Fruit fly (Drosophila melanogaster) whole organism, embryonic: ENCODE results near the gene CG13613.

Experiments
- CG10462 ChIP-seq: fragments of 200-800 bp; sonication (Bioruptor generic); optimal IDR thresholded peaks from 2 replicates; lab custom pipeline; 2016; ENCODE audit warnings: missing biosample characterization, missing genetic modification characterization
- CG10979 ChIP-seq: fragments of 200-800 bp; sonication (Bioruptor generic); optimal IDR thresholded peaks from 2 replicates; lab custom pipeline; 2018; ENCODE audit warnings: missing biosample characterization, mild to moderate bottlenecking, missing genetic modification characterization, moderate library complexity
- CG11696 ChIP-seq: fragments of 200-800 bp; sonication (Bioruptor generic); IDR thresholded peaks from 2 replicates; pipeline ENCODE4 v1.3.6; 2022; ENCODE audit warnings: missing biosample characterization, missing genetic modification characterization
- CG12299 ChIP-seq: fragments of 200-800 bp; sonication (Bioruptor generic); optimal IDR thresholded peaks from 2 replicates; lab custom pipeline; 2018; ENCODE audit warnings: missing biosample characterization, mild to moderate bottlenecking, missing genetic modification characterization
- CG14965 ChIP-seq: fragments of 200-800 bp; sonication (Bioruptor generic); optimal IDR thresholded peaks from 2 replicates; lab custom pipeline; 2016; ENCODE audit warnings: missing biosample characterization, missing genetic modification characterization, borderline replicate concordance
- CG1529 ChIP-seq: fragments of 200-800 bp; sonication (Bioruptor generic); optimal IDR thresholded peaks from 3 replicates; lab custom pipeline; 2018; ENCODE audit warnings: missing biosample characterization, missing genetic modification characterization
- CG1602 ChIP-seq: fragments of 200-800 bp; sonication (Bioruptor generic); optimal IDR thresholded peaks from 3 replicates; lab custom pipeline; 2016; ENCODE audit warnings: missing biosample characterization, missing genetic modification characterization
- CG17802 ChIP-seq: fragments of 200-800 bp; sonication (Bioruptor generic); optimal IDR thresholded peaks from 2 replicates; lab custom pipeline; 2018; ENCODE audit warnings: missing biosample characterization, mild to moderate bottlenecking, missing genetic modification characterization, moderate library complexity
- CG2129 ChIP-seq: fragments of 200-800 bp; sonication (Bioruptor generic); IDR thresholded peaks from 2 replicates; pipeline ENCODE4 v1.3.6; 2022; ENCODE audit warnings: missing biosample characterization, missing genetic modification characterization; ENCODE audit not compliant: partially characterized antibody
- CG2875 ChIP-seq: fragments of 200-800 bp; sonication (Bioruptor generic); optimal IDR thresholded peaks from 2 replicates; lab custom pipeline; 2017; ENCODE audit warnings: missing biosample characterization, mild to moderate bottlenecking, missing genetic modification characterization, missing genetic modification reagents
- CG34224 ChIP-seq: fragments of 200-800 bp; sonication (Bioruptor generic); IDR thresholded peaks from 3 replicates; pipeline ENCODE4 v1.3.6; 2022; ENCODE audit warnings: missing biosample characterization, missing genetic modification characterization; ENCODE audit not compliant: partially characterized antibody
- CG3995 ChIP-seq: fragments of 200-800 bp; sonication (Bioruptor generic); optimal IDR thresholded peaks from 3 replicates; lab custom pipeline; 2016; ENCODE audit warnings: missing biosample characterization, missing genetic modification characterization
- CG42726 ChIP-seq: fragments of 200-800 bp; sonication (Bioruptor generic); IDR thresholded peaks from 2 replicates; pipeline ENCODE4 v1.3.6; 2022; ENCODE audit warnings: missing biosample characterization, missing genetic modification characterization; ENCODE audit not compliant: partially characterized antibody
- CG7372 ChIP-seq: fragments of 200-800 bp; sonication (Bioruptor generic); IDR thresholded peaks from 2 replicates; pipeline ENCODE4 v1.3.6; 2022; ENCODE audit warnings: missing biosample characterization, missing genetic modification characterization
- CG8281 ChIP-seq: fragments of 200-800 bp; sonication (Bioruptor generic); optimal IDR thresholded peaks from 2 replicates; lab custom pipeline; 2018; ENCODE audit warnings: missing biosample characterization, mild to moderate bottlenecking, missing genetic modification characterization, moderate library complexity
- CG8478 ChIP-seq: fragments of >200 bp; optimal IDR thresholded peaks from 2 replicates; lab custom pipeline; 2018
- CG8765 ChIP-seq: fragments of 200-800 bp; sonication (Bioruptor generic); IDR thresholded peaks from 2 replicates; pipeline ENCODE4 v1.3.6; 2022; ENCODE audit warnings: missing biosample characterization, missing genetic modification characterization
- CoRest ChIP-seq: fragments of 200-800 bp; sonication (Bioruptor generic); optimal IDR thresholded peaks from 3 replicates; lab custom pipeline; 2018; ENCODE audit warnings: missing biosample characterization, mild to moderate bottlenecking, missing genetic modification characterization, moderate library complexity
- D19B ChIP-seq: fragments of 200-800 bp; sonication (Bioruptor generic); optimal IDR thresholded peaks from 2 replicates; lab custom pipeline; 2017; ENCODE audit warnings: missing biosample characterization, mild to moderate bottlenecking, missing genetic modification characterization
- Eip74EF ChIP-seq, 2 experiments: fragments of 200-800 bp in 1 of 2; fragments of >200 bp in 1 of 2; sonication (Bioruptor generic) in 1 of 2; optimal IDR thresholded peaks; 2 replicates each; lab custom pipeline; 2017 to 2019; ENCODE audit warnings: missing biosample characterization in 2 of 2, missing genetic modification characterization in 2 of 2, mild to moderate bottlenecking in 1 of 2, moderate library complexity in 1 of 2
- Fer2 ChIP-seq: fragments of 200-800 bp; sonication (Bioruptor generic); optimal IDR thresholded peaks from 2 replicates; lab custom pipeline; 2018; ENCODE audit warnings: missing biosample characterization, mild to moderate bottlenecking, missing genetic modification characterization, moderate library complexity
- MTF-1 ChIP-seq: fragments of 200-800 bp; sonication (Bioruptor generic); optimal IDR thresholded peaks from 2 replicates; lab custom pipeline; 2018; ENCODE audit warnings: missing biosample characterization, mild to moderate bottlenecking, missing genetic modification characterization, borderline replicate concordance
- Med ChIP-seq: fragments of 200-800 bp; sonication (Bioruptor generic); peaks from one replicate; lab custom pipeline; 2016; ENCODE audit warnings: missing biosample characterization, missing genetic modification characterization, mild to moderate bottlenecking, inconsistent platforms, moderate library complexity
- Rx ChIP-seq: fragments of 200-800 bp; sonication (Bioruptor generic); IDR thresholded peaks from 2 replicates; pipeline ENCODE4 v1.3.6; 2022; ENCODE audit warnings: missing biosample characterization, missing genetic modification characterization
- Sry-β ChIP-seq: fragments of 200-800 bp; sonication (Bioruptor generic); optimal IDR thresholded peaks from 2 replicates; lab custom pipeline; 2018; ENCODE audit warnings: missing biosample characterization, mild to moderate bottlenecking, missing genetic modification characterization, moderate library complexity
- Xbp1 ChIP-seq: fragments of 200-800 bp; sonication (Bioruptor generic); optimal IDR thresholded peaks from 3 replicates; lab custom pipeline; 2016; ENCODE audit warnings: missing biosample characterization, mild to moderate bottlenecking, missing genetic modification characterization
- az2 ChIP-seq: fragments of 200-800 bp; sonication (Bioruptor generic); optimal IDR thresholded peaks from 3 replicates; lab custom pipeline; 2016; ENCODE audit warnings: missing biosample characterization, missing genetic modification characterization
- br ChIP-seq: fragments of >200 bp; optimal IDR thresholded peaks from 2 replicates; lab custom pipeline; 2017
- caup ChIP-seq: fragments of 200-800 bp; sonication (Bioruptor generic); optimal IDR thresholded peaks from 3 replicates; lab custom pipeline; 2017; ENCODE audit warnings: missing biosample characterization, mild to moderate bottlenecking, missing genetic modification characterization, moderate library complexity; ENCODE audit not compliant: severe bottlenecking
- ems ChIP-seq: fragments of 200-800 bp; sonication (Bioruptor generic); optimal IDR thresholded peaks from 3 replicates; lab custom pipeline; 2016; ENCODE audit warnings: missing biosample characterization, missing genetic modification characterization
- en ChIP-seq: fragments of 200-800 bp; sonication (Bioruptor generic); optimal IDR thresholded peaks from 2 replicates; lab custom pipeline; 2016; ENCODE audit warnings: missing biosample characterization, missing genetic modification characterization
- eyg ChIP-seq: fragments of 200-800 bp; sonication (Bioruptor generic); optimal IDR thresholded peaks from 3 replicates; lab custom pipeline; 2016; ENCODE audit warnings: missing biosample characterization, missing genetic modification characterization
- grn ChIP-seq: fragments of 200-800 bp; sonication (Bioruptor generic); optimal IDR thresholded peaks from 3 replicates; lab custom pipeline; 2017; ENCODE audit warnings: missing biosample characterization, missing genetic modification characterization
- gsb ChIP-seq: fragments of 200-800 bp; sonication (Bioruptor generic); IDR thresholded peaks from 2 replicates; pipeline ENCODE4 v1.3.6; 2022; ENCODE audit warnings: missing biosample characterization, missing genetic modification characterization
- gt ChIP-seq: fragments of 200-800 bp; sonication (Bioruptor generic); IDR thresholded peaks from 2 replicates; pipeline ENCODE4 v1.3.6; 2022; ENCODE audit warnings: missing biosample characterization, missing genetic modification characterization
- hb ChIP-seq: fragments of 200-800 bp; sonication (Bioruptor generic); IDR thresholded peaks from 3 replicates; pipeline ENCODE4 v1.3.6; 2022; ENCODE audit warnings: missing biosample characterization, missing genetic modification characterization; ENCODE audit not compliant: partially characterized antibody
- kah ChIP-seq: fragments of 200-800 bp; sonication (Bioruptor generic); optimal IDR thresholded peaks from 2 replicates; lab custom pipeline; 2018; ENCODE audit warnings: missing biosample characterization, mild to moderate bottlenecking, missing genetic modification characterization
- kay ChIP-seq: fragments of 200-800 bp; sonication (Bioruptor generic); optimal IDR thresholded peaks from 2 replicates; lab custom pipeline; 2016; ENCODE audit warnings: missing biosample characterization, missing genetic modification characterization
- mirr ChIP-seq: fragments of 200-800 bp; sonication (Bioruptor generic); optimal IDR thresholded peaks from 3 replicates; lab custom pipeline; 2018; ENCODE audit warnings: missing biosample characterization, mild to moderate bottlenecking, missing genetic modification characterization
- nom ChIP-seq: fragments of 200-800 bp; sonication (Bioruptor generic); optimal IDR thresholded peaks from 2 replicates; lab custom pipeline; 2017; ENCODE audit warnings: missing biosample characterization, missing genetic modification characterization, mild to moderate bottlenecking, moderate library complexity, missing genetic modification reagents
- otp ChIP-seq: fragments of 200-800 bp; sonication (Bioruptor generic); IDR thresholded peaks from 3 replicates; pipeline ENCODE4, ENCODE4 v1.3.6; 2022; ENCODE audit warnings: missing biosample characterization, missing genetic modification characterization
- pb ChIP-seq: fragments of 200-800 bp; sonication (Bioruptor generic); optimal IDR thresholded peaks from 3 replicates; lab custom pipeline; 2016; ENCODE audit warnings: missing biosample characterization, missing genetic modification characterization
- rib ChIP-seq: fragments of 200-800 bp; sonication (Bioruptor generic); IDR thresholded peaks from 2 replicates; pipeline ENCODE4 v1.3.6; 2022; ENCODE audit warnings: missing biosample characterization, missing genetic modification characterization
- sc ChIP-seq, 3 experiments: fragments of >200 bp in 2 of 3; fragments of 200-800 bp in 1 of 3; sonication (Bioruptor generic) in 1 of 3; optimal IDR thresholded peaks; 2 replicates in 2 of 3; 3 replicates in 1 of 3; lab custom pipeline; 2017; ENCODE audit warnings: mild to moderate bottlenecking in 1 of 3, missing biosample characterization in 1 of 3, missing genetic modification characterization in 1 of 3, missing genetic modification reagents in 1 of 3
- sens-2 ChIP-seq: fragments of 200-800 bp; sonication (Bioruptor generic); IDR thresholded peaks from 2 replicates; pipeline ENCODE4 v1.3.6; 2022; ENCODE audit warnings: missing biosample characterization, missing genetic modification characterization
- sob ChIP-seq: fragments of 200-800 bp; sonication (Bioruptor generic); IDR thresholded peaks from 2 replicates; pipeline ENCODE4 v1.3.6; 2022; ENCODE audit warnings: missing biosample characterization, missing genetic modification characterization
- sr ChIP-seq: fragments of 200-800 bp; sonication (Bioruptor generic); IDR thresholded peaks from 3 replicates; pipeline ENCODE4 v1.3.6; 2022; ENCODE audit warnings: missing biosample characterization, missing genetic modification characterization
- vfl ChIP-seq: fragments of 200-800 bp; sonication (Bioruptor generic); optimal IDR thresholded peaks from 2 replicates; lab custom pipeline; 2016; ENCODE audit warnings: missing biosample characterization, missing genetic modification characterization
- zfh2 ChIP-seq: fragments of 200-800 bp; sonication (Bioruptor generic); optimal IDR thresholded peaks from 2 replicates; lab custom pipeline; 2016; ENCODE audit warnings: missing biosample characterization, missing genetic modification characterization

The CG13613 gene

DNA sequence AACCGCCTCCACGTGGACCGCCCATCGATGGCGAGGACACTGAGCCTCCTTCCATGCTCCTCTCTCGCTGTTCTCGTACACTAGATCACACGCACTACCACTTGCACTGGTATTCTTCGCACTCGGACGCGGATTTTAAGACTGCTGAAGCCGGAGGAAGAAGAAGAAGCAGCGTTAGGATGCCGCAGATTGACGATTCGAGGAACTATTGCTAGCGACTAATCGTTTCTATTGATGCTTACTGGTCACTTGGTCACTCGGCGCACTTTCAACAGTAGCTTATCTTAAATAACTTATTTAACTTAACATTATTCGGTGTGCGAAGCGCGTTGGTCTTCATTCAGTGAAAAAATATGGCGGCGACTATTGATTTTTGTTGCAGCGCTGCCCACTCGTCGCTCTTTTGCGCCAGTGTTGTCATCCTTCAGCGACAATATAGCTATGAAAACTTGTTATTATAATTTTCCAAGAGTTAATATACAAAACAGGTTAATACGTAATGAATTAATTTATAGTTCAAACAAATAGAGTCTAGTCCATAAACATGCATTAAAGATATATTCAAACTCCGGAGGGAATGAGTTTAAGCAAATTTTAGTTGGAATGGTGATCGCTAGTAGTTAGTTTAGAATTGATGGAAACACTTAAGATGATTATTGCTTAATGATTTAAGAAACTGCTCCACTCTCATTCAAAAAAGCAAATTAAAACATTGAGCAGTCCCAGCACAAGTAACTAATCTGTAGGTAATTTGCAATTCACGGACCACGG, 16.7 kb upstream of the CG13613 start, which contains the start of the genes CG5746 and CG6454 (continued):
- TF ChIP-seq rib (GFP tag; lab: Robert Waterston, UW) (no peak), sr (GFP tag; lab: Robert Waterston, UW) (no peak), CG1529 (GFP tag; lab: Kevin White, UChicago) (no peak), CG11696 (GFP tag; lab: Robert Waterston, UW) (no peak), kah (GFP tag; lab: Kevin White, UChicago) (no peak), CG34224 (no peak), CG1602 (GFP tag; lab: Kevin White, UChicago) (peak; percentile 51), CG8765 (GFP tag; lab: Robert Waterston, UW) (peak; percentile 31; the same call in 1 of the 2 replicates), nom (GFP tag; lab: Kevin White, UChicago) (no peak), Fer2 (tag; lab: Kevin White, UChicago) (no peak), CG2875 (GFP tag; lab: Kevin White, UChicago) (no peak), CG14965 (GFP tag; lab: Kevin White, UChicago) (no peak), CG10979 (tag; lab: Kevin White, UChicago) (peak; percentile 27), kay (GFP tag; lab: Kevin White, UChicago) (no peak), Sry-β (peak; percentile 85), ems (peak; percentile 40), pb (GFP tag; lab: Kevin White, UChicago) (no peak), D19B (GFP tag; lab: Kevin White, UChicago) (no peak), Xbp1 (peak; percentile 68), sc (optimal IDR thresholded peaks at IDR 0.05; lab: Kevin White, UChicago) (no peak), sc (GFP tag; optimal IDR thresholded peaks at IDR 0.05; lab: Kevin White, UChicago) (no peak), otp (GFP tag; lab: Robert Waterston, UW) (no peak), CG12299 (tag; lab: Kevin White, UChicago) (no peak), Rx (GFP tag; lab: Robert Waterston, UW) (peak; percentile 31; the same call in 1 of the 2 replicates), CG3995 (peak; percentile 63), CG2129 (GFP tag; lab: Robert Waterston, UW) (no peak), CoRest (tag; lab: Kevin White, UChicago) (peak; percentile 79), CG8281 (no peak), CG42726 (0 out of 2 replicates have a peak, but pooled peaks have one; percentile 5), Med (peak; percentile 64), sens-2 (GFP tag; lab: Robert Waterston, UW) (no peak), CG7372 (GFP tag; lab: Robert Waterston, UW) (no peak), sob (GFP tag; lab: Robert Waterston, UW) (peak; percentile 59; the same call in 1 of the 2 replicates), caup (GFP tag; lab: Kevin White, UChicago) (no peak), CG17802 (peak; percentile 11), vfl (GFP tag; lab: Kevin White, UChicago) (peak; percentile 20), CG10462 (GFP tag; lab: Kevin White, UChicago) (no peak), gsb (GFP tag; lab: Robert Waterston, UW) (no peak), en (no peak), grn (GFP tag; lab: Kevin White, UChicago) (no peak), eyg (GFP tag; lab: Kevin White, UChicago) (peak; percentile 11), mirr (GFP tag; lab: Kevin White, UChicago) (no peak), br (no peak), az2 (GFP tag; lab: Kevin White, UChicago) (peak; percentile 48), zfh2 (GFP tag; lab: Kevin White, UChicago) (peak; percentile 78), Eip74EF (GFP tag; optimal IDR thresholded peaks at IDR 0.05; lab: Kevin White, UChicago) (no peak), hb (GFP tag; lab: Robert Waterston, UW) (no peak), gt (GFP tag; lab: Robert Waterston, UW) (no peak), MTF-1 (GFP tag; lab: Kevin White, UChicago) (no peak), CG8478 (lab: Kevin White, UChicago) (no peak)
